Fruit fly (Drosophila melanogaster): Measurements from ENCODE around the gene CG14687.
A peak's percentile ranks its signal among the peaks of the same experiment; 100 is the strongest.

The CG14687 gene

dm6 chr3R:10760966-10761855, 31.5 kb upstream of the CG14687 start, which contains the start of the genes MED7 and Cap-H2:
Gene MED7, minus strand, starts transcription at chr3R:10761032.
Gene Cap-H2, plus strand, starts transcription at chr3R:10761310.
- peak; percentile 70; the same call in 1 of the 3 replicates for TF ChIP-seq Mrtf (GFP tag; IDR thresholded peaks at IDR 0.05)
- TF ChIP-seq CG12236 (GFP tag; optimal IDR thresholded peaks at IDR 0.05), result peak; percentile 44
- TF ChIP-seq row (GFP tag; IDR thresholded peaks at IDR 0.05), result peak; percentile 98
- TF ChIP-seq CG11456 (GFP tag; IDR thresholded peaks at IDR 0.05), result peak; percentile 86; the same call in 2 of the 3 replicates
- TF ChIP-seq seq (GFP tag; IDR thresholded peaks at IDR 0.05), result peak; percentile 57; the same call in 1 of the 2 replicates
- peak; percentile 88 for TF ChIP-seq Chrac-16 (GFP tag; optimal IDR thresholded peaks at IDR 0.05)
- peak; percentile 65 for TF ChIP-seq pnt (GFP tag; optimal IDR thresholded peaks at IDR 0.05)
- TF ChIP-seq CG6689 (GFP tag; IDR thresholded peaks at IDR 0.05), result peak; percentile 83
- TF ChIP-seq kni (GFP tag; optimal IDR thresholded peaks at IDR 0.05), result no peak
- TF ChIP-seq Lhr (GFP tag; optimal IDR thresholded peaks at IDR 0.05), result peak; percentile 57
- no peak for TF ChIP-seq z (GFP tag; IDR thresholded peaks at IDR 0.05)
- TF ChIP-seq CG6813 (GFP tag; optimal IDR thresholded peaks at IDR 0.05), result peak; percentile 2
- TF ChIP-seq hkb (optimal IDR thresholded peaks at IDR 0.05), result peak; percentile 59
- TF ChIP-seq hkb (GFP tag; IDR thresholded peaks at IDR 0.05), result peak; percentile 56
- peak; percentile 32 for TF ChIP-seq CG12104 (GFP tag; optimal IDR thresholded peaks at IDR 0.05)
- TF ChIP-seq prd (optimal IDR thresholded peaks at IDR 0.05), result no peak
- peak; percentile 93 for TF ChIP-seq prd (GFP tag; IDR thresholded peaks at IDR 0.05)
- peak; percentile 99 for TF ChIP-seq CG14860 (GFP tag; IDR thresholded peaks at IDR 0.05; ENCODE audit: partially characterized antibody)
- TF ChIP-seq gro (GFP tag; optimal IDR thresholded peaks at IDR 0.05), result peak; percentile 85
- peak; percentile 53 for TF ChIP-seq maf-S (GFP tag; optimal IDR thresholded peaks at IDR 0.05)
- TF ChIP-seq CG14050 (GFP tag; IDR thresholded peaks at IDR 0.05), result peak; percentile 64
- peak; percentile 53 for TF ChIP-seq Mes4 (GFP tag; optimal IDR thresholded peaks at IDR 0.05)
- TF ChIP-seq CG10959 (GFP tag; IDR thresholded peaks at IDR 0.05), result no peak; the same call in 1 of the 2 replicates
- TF ChIP-seq Deaf1 (tag; optimal IDR thresholded peaks at IDR 0.05), result no peak
- peak; percentile 76 for TF ChIP-seq CG8924 (tag; optimal IDR thresholded peaks at IDR 0.05)
- peak; percentile 50 for TF ChIP-seq ash1 (GFP tag; optimal IDR thresholded peaks at IDR 0.05)
- TF ChIP-seq Med (GFP tag), result peak; percentile 98
- 0 out of 2 replicates have a peak, but pooled peaks have one; percentile 34 for TF ChIP-seq CG11696 (GFP tag; IDR thresholded peaks at IDR 0.05)
- TF ChIP-seq CG10431 (GFP tag; optimal IDR thresholded peaks at IDR 0.05), result no peak
- TF ChIP-seq CG2129 (GFP tag; IDR thresholded peaks at IDR 0.05; ENCODE audit: partially characterized antibody), result peak; percentile 99
- peak; percentile 39 for TF ChIP-seq CG34376 (GFP tag; optimal IDR thresholded peaks at IDR 0.05)
- TF ChIP-seq dpn (GFP tag; optimal IDR thresholded peaks at IDR 0.05), result peak; percentile 81 to 85
- no peak for TF ChIP-seq Sry-β (GFP tag; optimal IDR thresholded peaks at IDR 0.05)
- TF ChIP-seq eve (GFP tag; optimal IDR thresholded peaks at IDR 0.05), result no peak
- TF ChIP-seq mam (GFP tag; optimal IDR thresholded peaks at IDR 0.05), result peak; percentile 85
- TF ChIP-seq sisA (GFP tag; IDR thresholded peaks at IDR 0.05), result peak; percentile 87
- 0 out of 2 replicates have a peak, but pooled peaks have one; percentile 37 for TF ChIP-seq CG32767 (GFP tag; IDR thresholded peaks at IDR 0.05)
- TF ChIP-seq CG2678 (tag; optimal IDR thresholded peaks at IDR 0.05), result no peak
- TF ChIP-seq pho (GFP tag; optimal IDR thresholded peaks at IDR 0.05), result peak; percentile 89
- TF ChIP-seq CG6683 (GFP tag; optimal IDR thresholded peaks at IDR 0.05), result peak; percentile 7
- no peak for TF ChIP-seq Hand (GFP tag; optimal IDR thresholded peaks at IDR 0.05)
- TF ChIP-seq sug (tag; optimal IDR thresholded peaks at IDR 0.05), result peak; percentile 89
- no peak for TF ChIP-seq MTF-1 (GFP tag; optimal IDR thresholded peaks at IDR 0.05; ENCODE audit: borderline replicate concordance)
- peak; percentile 73 for TF ChIP-seq ara (GFP tag; IDR thresholded peaks at IDR 0.05)
- TF ChIP-seq Lim3 (GFP tag; IDR thresholded peaks at IDR 0.05), result no peak
- TF ChIP-seq fd96Cb (tag; optimal IDR thresholded peaks at IDR 0.05), result peak; percentile 67
- peak; percentile 92 for TF ChIP-seq CG6791 (GFP tag; IDR thresholded peaks at IDR 0.05; ENCODE audit: partially characterized antibody)
- TF ChIP-seq ham (GFP tag; IDR thresholded peaks at IDR 0.05), result peak; percentile 51; the same call in 1 of the 2 replicates
- TF ChIP-seq her (GFP tag; optimal IDR thresholded peaks at IDR 0.05), result peak; percentile 26
